Worm (Caenorhabditis elegans): ENCODE data around the gene ark-1.

- TF ChIP-seq ztf-23 (GFP tag; IDR thresholded peaks at IDR 0.05): no peak
- TF ChIP-seq tab-1 (GFP tag; IDR thresholded peaks at IDR 0.05): no peak
Measured at ce11 chrIV:12614624-12615023, 16.2 kb downstream of the ark-1 start, which contains the start of gene efa-6.

Measured in whole organism, midembryonic.